Worm (Caenorhabditis elegans) whole organism, L2 larva: ENCODE results near the gene F53B1.3.

ENCODE experiments used
- ama-1 ChIP-seq: fragments of 150-350 bp; optimal IDR thresholded peaks from 2 replicates; lab custom pipeline; 2018; ENCODE audit warnings: inconsistent platforms
- ceh-16 ChIP-seq: fragments of 150-350 bp; optimal IDR thresholded peaks from 2 replicates; lab custom pipeline; 2014; ENCODE audit warnings: missing biosample characterization, missing genetic modification characterization
- nhr-11 ChIP-seq: fragments of 150-350 bp; optimal IDR thresholded peaks from 2 replicates; lab custom pipeline; 2014; ENCODE audit warnings: missing biosample characterization, missing genetic modification characterization
- nhr-12 ChIP-seq: fragments of 150-350 bp; optimal IDR thresholded peaks from 2 replicates; lab custom pipeline; 2014; ENCODE audit warnings: missing biosample characterization, missing genetic modification characterization
- snpc-4 ChIP-seq: fragments of 150-350 bp; optimal IDR thresholded peaks from 2 replicates; lab custom pipeline; 2014; ENCODE audit warnings: missing biosample characterization, missing genetic modification characterization

DNA sequence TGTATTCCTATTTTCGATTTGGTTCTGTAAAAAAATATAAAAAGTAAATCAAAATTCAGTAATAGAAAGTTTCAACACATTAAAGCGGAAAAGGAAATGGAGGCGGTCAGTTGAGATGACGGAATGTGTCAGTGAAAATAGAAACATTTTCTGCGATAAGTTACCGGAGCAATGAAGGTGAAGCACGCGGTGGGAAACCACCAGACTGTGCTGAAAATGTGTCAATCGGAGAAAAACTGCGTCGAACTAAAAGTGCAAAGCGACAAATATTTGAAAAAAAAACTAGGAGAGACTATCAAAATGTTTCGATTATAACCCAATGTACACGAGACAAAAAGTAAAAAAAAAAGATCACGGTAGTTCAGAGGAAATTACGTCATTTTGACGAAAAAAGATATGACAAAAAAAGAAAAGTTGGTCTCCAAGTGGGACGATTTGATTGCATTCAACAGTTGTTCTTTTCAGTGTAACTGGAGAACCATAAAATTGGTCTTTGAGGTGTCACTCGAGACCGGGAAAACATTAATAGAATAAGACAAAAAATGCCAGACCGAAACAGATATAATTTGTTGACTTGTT is 34.9 kb upstream of the F53B1.3 start, which contains the start of gene acl-4:
- TF ChIP-seq nhr-12 (no peak), ama-1 (lab: Kevin White, UChicago) (no peak), nhr-11 (tag; lab: Kevin White, UChicago) (no peak), snpc-4 (tag; lab: Kevin White, UChicago) (no peak), ceh-16 (no peak)
